Fruit fly (Drosophila melanogaster) whole organism, wandering third instar larva: ENCODE data around the gene CG6693.

ENCODE experiments used
- Abd-B ChIP-seq: fragments of >200 bp; optimal IDR thresholded peaks from 2 replicates; lab custom pipeline; 2017; ENCODE audit warnings: missing biosample characterization, missing genetic modification characterization
- CG32264 ChIP-seq: fragments of 200-800 bp; sonication (Bioruptor generic); optimal IDR thresholded peaks from 2 replicates; lab custom pipeline; 2016; ENCODE audit warnings: missing biosample characterization, missing genetic modification characterization
- CG9705 ChIP-seq: fragments of 200-800 bp; sonication (Bioruptor generic); optimal IDR thresholded peaks from 2 replicates; lab custom pipeline; 2018; ENCODE audit warnings: missing biosample characterization, mild to moderate bottlenecking, missing genetic modification characterization
- CrebA ChIP-seq: fragments of 200-800 bp; sonication (Bioruptor generic); optimal IDR thresholded peaks from 2 replicates; lab custom pipeline; 2016; ENCODE audit warnings: missing biosample characterization, mild to moderate bottlenecking, missing genetic modification characterization, borderline replicate concordance
- Dfd ChIP-seq: fragments of >200 bp; optimal IDR thresholded peaks from 2 replicates; lab custom pipeline; 2017; ENCODE audit warnings: missing biosample characterization, missing genetic modification characterization
- Dif ChIP-seq: fragments of 200-275, 200-300 bp; sonication (Bioruptor generic); optimal IDR thresholded peaks from 2 replicates; lab custom pipeline; 2018; ENCODE audit warnings: missing biosample characterization, missing genetic modification characterization; ENCODE audit not compliant: partially characterized antibody
- HLH106 ChIP-seq: fragments of 200-800 bp; optimal IDR thresholded peaks from 3 replicates; lab custom pipeline; 2019; ENCODE audit warnings: missing biosample characterization, mild to moderate bottlenecking, missing genetic modification characterization, moderate library complexity
- Hnf4 ChIP-seq: fragments of 200-800 bp; sonication (Bioruptor generic); optimal IDR thresholded peaks from 2 replicates; lab custom pipeline; 2016; ENCODE audit warnings: missing biosample characterization, mild to moderate bottlenecking, missing genetic modification characterization
- Hr78 ChIP-seq: fragments of >200 bp; optimal IDR thresholded peaks from 2 replicates; lab custom pipeline; 2017; ENCODE audit warnings: missing biosample characterization, missing genetic modification characterization
- Jra ChIP-seq: sonication (Bioruptor generic); optimal IDR thresholded peaks from 2 replicates; lab custom pipeline; 2016; ENCODE audit warnings: missing biosample characterization, missing genetic modification characterization
- Myc ChIP-seq: fragments of >200 bp; optimal IDR thresholded peaks from 2 replicates; lab custom pipeline; 2017
- N ChIP-seq: fragments of >200 bp; optimal IDR thresholded peaks from 2 replicates; lab custom pipeline; 2018; ENCODE audit warnings: missing biosample characterization, missing external identifiers, missing genetic modification characterization
- OdsH ChIP-seq: fragments of 200-800 bp; sonication (Bioruptor generic); optimal IDR thresholded peaks from 2 replicates; lab custom pipeline; 2016; ENCODE audit warnings: missing biosample characterization, mild to moderate bottlenecking, missing genetic modification characterization
- Sp1 ChIP-seq: fragments of 200-800 bp; sonication (Bioruptor generic); optimal IDR thresholded peaks from 3 replicates; lab custom pipeline; 2019; ENCODE audit warnings: missing biosample characterization, mild to moderate bottlenecking, missing genetic modification characterization, moderate library complexity
- Vsx2 ChIP-seq: fragments of 200-300, 225-300 bp; sonication (Bioruptor generic); optimal IDR thresholded peaks from 2 replicates; lab custom pipeline; 2018; ENCODE audit warnings: missing biosample characterization, missing genetic modification characterization; ENCODE audit not compliant: partially characterized antibody
- br ChIP-seq: fragments of 200-800 bp; sonication (Bioruptor generic); optimal IDR thresholded peaks from 2 replicates; lab custom pipeline; 2016; ENCODE audit warnings: missing biosample characterization, missing genetic modification characterization
- brk ChIP-seq: fragments of 200-800 bp; sonication (Bioruptor generic); optimal IDR thresholded peaks from 2 replicates; lab custom pipeline; 2016; ENCODE audit warnings: missing biosample characterization, mild to moderate bottlenecking, missing genetic modification characterization
- dmrt93B ChIP-seq: fragments of 200-800 bp; sonication (Bioruptor generic); optimal IDR thresholded peaks from 2 replicates; lab custom pipeline; 2018; ENCODE audit warnings: missing biosample characterization, mild to moderate bottlenecking, missing genetic modification characterization
- foxo ChIP-seq, 2 experiments: fragments of 200-800 bp; sonication (Bioruptor generic); optimal IDR thresholded peaks; 2 replicates in 1 of 2; 3 replicates in 1 of 2; lab custom pipeline; 2016 to 2017; ENCODE audit warnings: missing biosample characterization in 2 of 2, missing genetic modification characterization in 2 of 2
- fru ChIP-seq: fragments of 200-800 bp; sonication (Bioruptor generic); optimal IDR thresholded peaks from 3 replicates; lab custom pipeline; 2016; ENCODE audit warnings: missing biosample characterization, mild to moderate bottlenecking, missing genetic modification characterization
- h ChIP-seq: fragments of 200-800 bp; sonication (Bioruptor generic); optimal IDR thresholded peaks from 3 replicates; lab custom pipeline; 2016; ENCODE audit warnings: missing biosample characterization, mild to moderate bottlenecking, missing genetic modification characterization
- jim ChIP-seq: fragments of 175-275, 200-325 bp; sonication (Bioruptor generic); optimal IDR thresholded peaks from 2 replicates; lab custom pipeline; 2016; ENCODE audit warnings: missing biosample characterization, mild to moderate bottlenecking, missing genetic modification characterization
- lola ChIP-seq: fragments of >200 bp; optimal IDR thresholded peaks from 2 replicates; lab custom pipeline; 2017; ENCODE audit warnings: missing biosample characterization, missing genetic modification characterization
- psq ChIP-seq: fragments of 200-800 bp; sonication (Bioruptor generic); optimal IDR thresholded peaks from 3 replicates; lab custom pipeline; 2017; ENCODE audit warnings: missing biosample characterization, mild to moderate bottlenecking, missing genetic modification characterization, moderate library complexity
- rgr ChIP-seq: fragments of 200-800 bp; sonication (Bioruptor generic); optimal IDR thresholded peaks from 3 replicates; lab custom pipeline; 2016; ENCODE audit warnings: missing biosample characterization, mild to moderate bottlenecking, missing genetic modification characterization
- sage ChIP-seq: fragments of 200-800 bp; sonication (Bioruptor generic); optimal IDR thresholded peaks from 2 replicates; lab custom pipeline; 2016; ENCODE audit warnings: missing biosample characterization, mild to moderate bottlenecking, missing genetic modification characterization
- sv ChIP-seq: fragments of 200-800 bp; sonication (Bioruptor generic); optimal IDR thresholded peaks from 3 replicates; lab custom pipeline; 2016; ENCODE audit warnings: missing biosample characterization, missing genetic modification characterization
- tai ChIP-seq: sonication (Bioruptor generic); optimal IDR thresholded peaks from 2 replicates; lab custom pipeline; 2016; ENCODE audit warnings: missing biosample characterization, missing genetic modification characterization
- usp ChIP-seq: fragments of >200 bp; optimal IDR thresholded peaks from 2 replicates; lab custom pipeline; 2017; ENCODE audit warnings: missing biosample characterization, missing genetic modification characterization

Gene CG6693

dm6 chr3R:11269013-11269412 is 47.6 kb upstream of the CG6693 start:
- TF ChIP-seq br (GFP tag; lab: Kevin White, UChicago) (peak; percentile 2), rgr (GFP tag; lab: Kevin White, UChicago) (peak; percentile 37), h (GFP tag; lab: Kevin White, UChicago) (peak; percentile 15), Myc (no peak), lola (no peak), sv (peak; percentile 7), fru (GFP tag; lab: Kevin White, UChicago) (peak; percentile 7), HLH106 (tag; lab: Kevin White, UChicago) (peak; percentile 10), foxo (GFP tag; optimal IDR thresholded peaks at IDR 0.05; lab: Kevin White, UChicago) (peak in 1 of 2 experiments; percentile 11), Sp1 (GFP tag; lab: Kevin White, UChicago) (peak; percentile 17), Jra (GFP tag; lab: Kevin White, UChicago) (no peak)
- TF ChIP-seq, all 38 proteins: peak for 8

DNA sequence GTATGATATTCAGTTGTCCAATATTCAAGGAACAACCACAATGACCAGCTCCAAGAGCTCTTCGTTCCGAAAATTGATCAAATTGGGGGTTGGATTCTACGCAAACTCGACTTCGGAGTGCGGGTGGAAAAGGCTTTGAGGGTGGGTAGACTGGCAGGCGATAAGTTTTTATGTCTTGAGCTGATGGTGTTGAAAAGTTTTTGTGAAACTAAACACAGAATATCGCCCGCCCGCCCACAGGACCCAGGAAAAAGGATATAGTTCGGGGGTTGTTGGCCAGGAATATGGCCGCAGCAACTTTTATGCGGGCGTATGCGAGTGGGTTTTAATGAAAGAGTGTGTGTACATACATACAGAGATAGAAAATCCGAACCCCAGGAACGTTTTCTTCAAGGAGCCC is 42.1 kb upstream of the CG6693 start:
- TF ChIP-seq brk (GFP tag; lab: Kevin White, UChicago) (no peak), dmrt93B (GFP tag; lab: Kevin White, UChicago) (no peak), h (GFP tag; lab: Kevin White, UChicago) (no peak), Vsx2 (GFP tag; lab: Kevin White, UChicago) (no peak), sage (GFP tag; lab: Kevin White, UChicago) (no peak), N (GFP tag; lab: Kevin White, UChicago) (no peak), jim (GFP tag; lab: Kevin White, UChicago) (no peak), Dfd (GFP tag; lab: Kevin White, UChicago) (no peak)

dm6 chr3R:11260966-11261530 is 39.6 kb upstream of the CG6693 start:
- TF ChIP-seq Dfd (GFP tag; lab: Kevin White, UChicago) = peak; percentile 62
- no peak for TF ChIP-seq CrebA (GFP tag; lab: Kevin White, UChicago)
- no peak for TF ChIP-seq fru (GFP tag; lab: Kevin White, UChicago)
- TF ChIP-seq br (GFP tag; lab: Kevin White, UChicago) = no peak

DNA sequence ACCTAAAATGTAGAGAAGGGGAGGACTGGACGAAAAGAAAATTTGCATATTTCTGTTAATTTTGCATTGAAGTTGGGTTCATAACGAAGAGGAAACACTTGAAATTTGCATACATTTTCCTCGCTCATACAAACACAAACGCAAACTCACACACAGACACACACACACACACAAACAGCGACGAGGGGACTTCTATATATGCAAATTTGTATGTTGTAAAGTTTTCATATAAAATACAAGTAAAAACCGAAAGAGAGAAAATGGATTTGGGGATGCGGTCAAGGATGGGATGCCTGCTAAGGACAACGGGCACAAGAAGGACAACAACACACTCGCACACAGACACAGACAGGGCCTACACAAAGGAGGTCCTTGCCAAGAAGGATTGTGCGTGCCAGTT is 36.1 kb upstream of the CG6693 start:
- TF ChIP-seq Jra (GFP tag; lab: Kevin White, UChicago) = no peak
- TF ChIP-seq Myc = no peak
- TF ChIP-seq, all 38 proteins: peak for 0

- no peak for TF ChIP-seq Abd-B (GFP tag; lab: Kevin White, UChicago)
- no peak for TF ChIP-seq tai (GFP tag; lab: Kevin White, UChicago)
- no peak for TF ChIP-seq jim (GFP tag; lab: Kevin White, UChicago)
- peak; percentile 24 for TF ChIP-seq Dif (GFP tag; lab: Kevin White, UChicago)
- TF ChIP-seq OdsH (GFP tag; lab: Kevin White, UChicago) = no peak
- TF ChIP-seq CG32264 (GFP tag; lab: Kevin White, UChicago) = no peak
- TF ChIP-seq N (GFP tag; lab: Kevin White, UChicago) = no peak
- TF ChIP-seq Hnf4 (GFP tag; lab: Kevin White, UChicago) = no peak
- TF ChIP-seq sv = no peak
Measured at dm6 chr3R:11254382-11254953, 33.0 kb upstream of the CG6693 start.

- TF ChIP-seq Dfd (GFP tag; lab: Kevin White, UChicago) (peak; percentile 66), CG32264 (GFP tag; lab: Kevin White, UChicago) (no peak)
Measured at dm6 chr3R:11253768-11254167, 32.3 kb upstream of the CG6693 start.

DNA sequence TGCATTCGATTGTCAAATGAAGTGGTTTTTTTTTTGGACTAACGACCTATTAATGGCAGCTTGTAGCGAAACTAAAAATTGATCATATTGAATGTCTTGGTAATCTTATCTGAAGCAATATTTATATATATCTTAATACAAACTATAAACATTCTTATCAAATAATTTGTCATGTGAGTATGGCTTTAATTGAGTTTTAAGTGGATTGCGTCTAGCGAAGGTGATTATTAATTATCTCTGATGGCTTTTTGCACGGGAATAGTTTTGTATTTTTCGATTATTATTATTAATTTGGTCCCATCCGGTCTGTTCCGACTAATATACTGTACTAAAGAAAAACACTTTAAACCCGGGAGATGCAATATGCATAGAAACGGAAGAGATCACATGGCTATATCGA is 25.4 kb upstream of the CG6693 start:
- TF ChIP-seq Dif (GFP tag; lab: Kevin White, UChicago) (no peak), Hr78 (GFP tag; lab: Kevin White, UChicago) (no peak), Jra (GFP tag; lab: Kevin White, UChicago) (no peak), h (GFP tag; lab: Kevin White, UChicago) (no peak), N (GFP tag; lab: Kevin White, UChicago) (no peak), Vsx2 (GFP tag; lab: Kevin White, UChicago) (no peak), usp (GFP tag; lab: Kevin White, UChicago) (no peak), CG9705 (no peak), brk (GFP tag; lab: Kevin White, UChicago) (no peak), tai (GFP tag; lab: Kevin White, UChicago) (no peak), OdsH (GFP tag; lab: Kevin White, UChicago) (no peak), foxo (GFP tag; optimal IDR thresholded peaks at IDR 0.05; lab: Kevin White, UChicago) (no peak), Sp1 (GFP tag; lab: Kevin White, UChicago) (no peak), psq (GFP tag; lab: Kevin White, UChicago) (no peak), br (GFP tag; lab: Kevin White, UChicago) (no peak)
